Worm (Caenorhabditis elegans) whole organism, mixed stage, embryonic: ENCODE data around the gene selt-1.1.

Experiments used
- M03D4.4 ChIP-seq: sonication (generic microtip); optimal IDR thresholded peaks from 2 replicates; lab custom pipeline; 2017; ENCODE audit warnings: mild to moderate bottlenecking, missing genetic modification characterization, missing compliant biosample characterization
- bed-3 ChIP-seq: fragments of 200-800 bp; sonication (Bioruptor generic); optimal IDR thresholded peaks from 3 replicates; lab custom pipeline; 2018; ENCODE audit warnings: mild to moderate bottlenecking, missing genetic modification characterization, moderate library complexity, missing compliant biosample characterization
- blmp-1 ChIP-seq: fragments of 150-350 bp; optimal IDR thresholded peaks from 2 replicates; lab custom pipeline; 2014; ENCODE audit warnings: missing biosample characterization, missing genetic modification characterization
- ceh-39 ChIP-seq: fragments of 150-350 bp; optimal IDR thresholded peaks from 2 replicates; lab custom pipeline; 2014; ENCODE audit warnings: missing biosample characterization, missing genetic modification characterization
- ceh-43 ChIP-seq: fragments of 200-800 bp; sonication (Bioruptor generic); optimal IDR thresholded peaks from 2 replicates; lab custom pipeline; 2018; ENCODE audit warnings: mild to moderate bottlenecking, missing genetic modification characterization, moderate library complexity, missing compliant biosample characterization
- ceh-83 ChIP-seq: fragments of 200-800 bp; sonication (Bioruptor generic); optimal IDR thresholded peaks from 2 replicates; lab custom pipeline; 2018; ENCODE audit warnings: mild to moderate bottlenecking, missing genetic modification characterization, missing compliant biosample characterization
- ces-1 ChIP-seq: fragments of 150-350 bp; optimal IDR thresholded peaks from 2 replicates; lab custom pipeline; 2014; ENCODE audit warnings: missing biosample characterization, missing genetic modification reagents, missing genetic modification characterization
- cnd-1 ChIP-seq: fragments of 200-800 bp; sonication (Bioruptor generic); optimal IDR thresholded peaks from 2 replicates; lab custom pipeline; 2018; ENCODE audit warnings: mild to moderate bottlenecking, missing genetic modification characterization, missing compliant biosample characterization
- drap-1 ChIP-seq: fragments of 200-800 bp; sonication (Bioruptor generic); optimal IDR thresholded peaks from 3 replicates; lab custom pipeline; 2018; ENCODE audit warnings: mild to moderate bottlenecking, missing genetic modification characterization, missing compliant biosample characterization
- elt-1 ChIP-seq: sonication (generic microtip); optimal IDR thresholded peaks from 2 replicates; lab custom pipeline; 2017; ENCODE audit warnings: missing genetic modification characterization, mild to moderate bottlenecking, missing compliant biosample characterization, antibody characterized with exemption, moderate library complexity, borderline replicate concordance; ENCODE audit not compliant: insufficient read depth
- elt-3 ChIP-seq: fragments of 150-350 bp; optimal IDR thresholded peaks from 2 replicates; lab custom pipeline; 2014; ENCODE audit warnings: missing biosample characterization, missing genetic modification characterization
- flh-1 ChIP-seq: fragments of 200-800 bp; sonication (Bioruptor generic); optimal IDR thresholded peaks from 2 replicates; lab custom pipeline; 2018; ENCODE audit warnings: mild to moderate bottlenecking, missing genetic modification characterization, moderate library complexity, missing compliant biosample characterization
- ham-2 ChIP-seq: fragments of 200-800 bp; sonication (Bioruptor generic); optimal IDR thresholded peaks from 2 replicates; lab custom pipeline; 2018; ENCODE audit warnings: mild to moderate bottlenecking, missing genetic modification characterization, missing compliant biosample characterization
- hlh-1 ChIP-seq: fragments of 150-350 bp; optimal IDR thresholded peaks from 2 replicates; lab custom pipeline; 2014; ENCODE audit warnings: missing biosample characterization, missing genetic modification reagents, missing genetic modification characterization
- lin-13 ChIP-seq: fragments of 150-350 bp; optimal IDR thresholded peaks from 2 replicates; lab custom pipeline; 2014; ENCODE audit warnings: missing biosample characterization, missing genetic modification characterization
- lin-32 ChIP-seq: fragments of 200-800 bp; sonication (Bioruptor generic); optimal IDR thresholded peaks from 2 replicates; lab custom pipeline; 2018; ENCODE audit warnings: mild to moderate bottlenecking, missing genetic modification characterization, missing compliant biosample characterization
- lsy-2 ChIP-seq: fragments of 150-350 bp; optimal IDR thresholded peaks from 2 replicates; lab custom pipeline; 2014; ENCODE audit warnings: missing biosample characterization, missing genetic modification characterization
- mab-5 ChIP-seq: fragments of 150-350 bp; optimal IDR thresholded peaks from 2 replicates; lab custom pipeline; 2014; ENCODE audit warnings: missing biosample characterization, missing genetic modification characterization
- mep-1 ChIP-seq: fragments of 150-350 bp; optimal IDR thresholded peaks from 2 replicates; lab custom pipeline; 2017; ENCODE audit warnings: missing biosample characterization, missing genetic modification reagents, missing genetic modification characterization, inconsistent platforms
- mls-2 ChIP-seq: sonication (generic microtip); optimal IDR thresholded peaks from 2 replicates; lab custom pipeline; 2016; ENCODE audit warnings: mild to moderate bottlenecking, missing genetic modification characterization, moderate library complexity, missing compliant biosample characterization
- nhr-12 ChIP-seq: fragments of 150-350 bp; optimal IDR thresholded peaks from 2 replicates; lab custom pipeline; 2014; ENCODE audit warnings: missing biosample characterization, missing genetic modification characterization
- nhr-2 ChIP-seq: fragments of 150-350 bp; optimal IDR thresholded peaks from 2 replicates; lab custom pipeline; 2014; ENCODE audit warnings: missing biosample characterization, missing genetic modification characterization
- nhr-237 ChIP-seq: fragments of 150-350 bp; optimal IDR thresholded peaks from 2 replicates; lab custom pipeline; 2014; ENCODE audit warnings: missing biosample characterization, missing genetic modification characterization
- nhr-28 ChIP-seq: fragments of 150-350 bp; optimal IDR thresholded peaks from 2 replicates; lab custom pipeline; 2014; ENCODE audit warnings: missing biosample characterization, missing genetic modification characterization
- nhr-76 ChIP-seq: sonication (generic microtip); optimal IDR thresholded peaks from 2 replicates; lab custom pipeline; 2017; ENCODE audit warnings: missing biosample characterization, missing genetic modification characterization
- pha-4 ChIP-seq: fragments of 150-350 bp; optimal IDR thresholded peaks from 2 replicates; lab custom pipeline; 2018; ENCODE audit warnings: missing biosample characterization, missing genetic modification reagents, missing genetic modification characterization
- snpc-4 ChIP-seq: fragments of 150-350 bp; optimal IDR thresholded peaks from 2 replicates; lab custom pipeline; 2014; ENCODE audit warnings: missing biosample characterization, missing genetic modification characterization
- sptf-1 ChIP-seq: sonication (generic microtip); optimal IDR thresholded peaks from 2 replicates; lab custom pipeline; 2017; ENCODE audit warnings: mild to moderate bottlenecking, missing genetic modification characterization, moderate library complexity, missing compliant biosample characterization
- tbx-8 ChIP-seq: fragments of 200-800 bp; sonication (Bioruptor generic); optimal IDR thresholded peaks from 2 replicates; lab custom pipeline; 2018; ENCODE audit warnings: mild to moderate bottlenecking, missing genetic modification characterization, moderate library complexity, missing compliant biosample characterization
- unc-120 ChIP-seq: sonication (generic microtip); optimal IDR thresholded peaks from 2 replicates; lab custom pipeline; 2017; ENCODE audit warnings: missing genetic modification characterization, missing compliant biosample characterization; ENCODE audit not compliant: poor library complexity, severe bottlenecking
- unc-39 ChIP-seq: fragments of 150-350 bp; optimal IDR thresholded peaks from 2 replicates; lab custom pipeline; 2014; ENCODE audit warnings: missing biosample characterization, missing genetic modification characterization
- unc-62 ChIP-seq: fragments of 150-350 bp; optimal IDR thresholded peaks from 2 replicates; lab custom pipeline; 2014; ENCODE audit warnings: missing biosample characterization, missing genetic modification reagents, missing genetic modification characterization
- ztf-11 ChIP-seq: fragments of 150-350 bp; optimal IDR thresholded peaks from 2 replicates; lab custom pipeline; 2014; ENCODE audit warnings: missing biosample characterization, missing genetic modification characterization

Gene selt-1.1

DNA sequence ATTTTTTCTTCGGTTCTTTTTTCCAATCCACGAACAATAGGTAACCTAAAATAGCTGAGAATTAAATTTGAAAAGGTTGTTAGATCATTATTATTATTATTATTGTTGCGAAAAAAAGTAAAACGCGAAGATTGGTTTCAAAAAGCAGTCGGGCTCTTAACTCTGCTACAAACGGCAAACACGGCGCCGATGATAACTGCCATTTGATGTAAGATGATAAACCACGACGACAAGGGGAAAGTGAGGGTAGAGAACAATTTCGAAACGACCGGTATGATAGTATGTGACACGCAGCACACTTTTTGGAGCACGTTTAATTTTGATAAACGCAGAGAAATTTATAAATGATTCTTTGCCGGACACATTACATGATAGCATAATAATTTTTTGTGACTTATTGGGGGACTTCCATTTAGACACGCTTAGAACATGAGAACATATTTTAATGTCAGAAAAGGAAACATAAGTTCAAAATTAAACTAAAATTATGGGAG is 27.2 kb downstream of the selt-1.1 start, which contains the start of gene hpo-34:
hpo-34 (minus strand) TSS at position 51 of the 494 bp plus-strand sequence.
- TF ChIP-seq elt-3 (tag; lab: Kevin White, UChicago) (no peak), lin-32 (no peak), lsy-2 (tag; lab: Kevin White, UChicago) (no peak), nhr-76 (tag; lab: Kevin White, UChicago) (no peak), pha-4 (tag; lab: Kevin White, UChicago) (no peak), ceh-43 (GFP tag; lab: Kevin White, UChicago) (no peak), unc-120 (tag; lab: Kevin White, UChicago) (no peak), cnd-1 (tag; lab: Kevin White, UChicago) (no peak), lin-13 (no peak), unc-62 (GFP tag; lab: Kevin White, UChicago) (no peak), ham-2 (GFP tag; lab: Kevin White, UChicago) (no peak), M03D4.4 (tag; lab: Kevin White, UChicago) (no peak), nhr-12 (tag; lab: Kevin White, UChicago) (no peak), ztf-11 (tag; lab: Kevin White, UChicago) (no peak), sptf-1 (no peak), bed-3 (GFP tag; lab: Kevin White, UChicago) (no peak), blmp-1 (no peak)

DNA sequence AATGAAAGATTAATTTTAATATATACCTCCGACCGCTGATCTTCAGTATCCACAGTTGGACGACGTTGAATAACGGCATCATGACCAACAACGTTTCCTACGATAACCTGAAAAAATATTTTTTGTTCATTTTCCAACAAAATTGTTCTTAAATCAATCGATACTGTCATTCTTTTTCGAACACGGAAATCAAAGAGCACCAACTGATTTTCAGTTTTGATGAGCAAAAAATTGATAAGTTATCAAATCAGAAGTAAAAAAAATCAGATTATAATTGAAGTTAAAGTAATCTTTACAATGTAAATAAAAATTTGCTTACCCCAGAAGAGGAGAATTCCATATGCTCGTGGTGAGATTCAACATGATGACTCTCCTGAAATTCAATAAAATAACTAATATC is 27.9 kb downstream of the selt-1.1 start:
- TF ChIP-seq blmp-1 (no peak), ceh-83 (GFP tag; lab: Kevin White, UChicago) (no peak)
- TF ChIP-seq, all 35 proteins: peak for 0

DNA sequence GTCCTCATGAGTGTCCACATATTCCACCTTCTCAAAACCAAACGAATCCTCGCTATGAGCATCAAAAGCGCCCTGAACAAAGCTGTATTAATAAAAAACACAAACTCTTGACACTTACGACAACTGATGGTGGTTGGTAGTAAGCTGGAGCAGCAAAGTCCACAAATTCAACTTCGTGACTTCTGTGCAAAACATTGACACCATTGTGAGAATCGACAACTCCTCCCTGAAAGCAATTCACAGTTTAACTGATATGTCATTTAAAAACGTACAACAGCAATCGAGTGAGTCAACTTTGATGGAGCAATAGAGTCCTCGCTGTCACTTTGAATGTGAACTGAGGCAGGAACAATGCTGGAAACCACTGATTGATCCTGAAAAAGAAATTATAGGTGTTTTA is 28.9 kb downstream of the selt-1.1 start:
- TF ChIP-seq mep-1 (tag; lab: Kevin White, UChicago) (no peak), ceh-83 (GFP tag; lab: Kevin White, UChicago) (no peak), sptf-1 (no peak), elt-3 (tag; lab: Kevin White, UChicago) (no peak), tbx-8 (GFP tag; lab: Kevin White, UChicago) (no peak), mab-5 (tag; lab: Kevin White, UChicago) (no peak), nhr-12 (tag; lab: Kevin White, UChicago) (no peak), unc-62 (GFP tag; lab: Kevin White, UChicago) (no peak), nhr-28 (tag; lab: Kevin White, UChicago) (no peak)

DNA sequence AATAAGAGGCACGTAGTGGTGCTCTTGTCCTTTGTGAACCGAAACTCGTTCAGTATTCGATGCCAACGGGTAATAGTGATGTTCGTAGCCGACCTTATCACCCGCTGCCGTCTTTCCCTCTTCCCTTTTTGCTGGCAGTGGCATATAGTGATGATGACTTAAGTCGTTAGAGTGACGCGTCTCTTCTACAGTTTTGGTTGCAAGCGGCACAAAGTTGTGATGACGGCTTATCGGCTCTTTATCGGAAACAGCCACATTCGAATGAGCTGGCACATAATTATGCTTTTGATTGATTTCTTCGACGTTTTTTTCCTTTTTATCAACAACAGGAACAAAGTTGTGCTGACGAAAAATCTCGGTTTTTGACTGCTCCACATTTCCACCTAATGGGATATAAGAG is 30.9 kb downstream of the selt-1.1 start:
- TF ChIP-seq mep-1 (tag; lab: Kevin White, UChicago) (no peak), snpc-4 (tag; lab: Kevin White, UChicago) (no peak), nhr-76 (tag; lab: Kevin White, UChicago) (no peak), hlh-1 (tag; lab: Kevin White, UChicago) (no peak), lin-13 (no peak), elt-1 (tag; lab: Kevin White, UChicago) (no peak), drap-1 (GFP tag; lab: Kevin White, UChicago) (no peak), ztf-11 (tag; lab: Kevin White, UChicago) (no peak), unc-39 (no peak), ces-1 (GFP tag; lab: Kevin White, UChicago) (no peak), nhr-28 (tag; lab: Kevin White, UChicago) (no peak), mls-2 (tag; lab: Kevin White, UChicago) (no peak), unc-120 (tag; lab: Kevin White, UChicago) (no peak), M03D4.4 (tag; lab: Kevin White, UChicago) (no peak), tbx-8 (GFP tag; lab: Kevin White, UChicago) (no peak), nhr-2 (tag; lab: Kevin White, UChicago) (no peak), flh-1 (no peak), bed-3 (GFP tag; lab: Kevin White, UChicago) (no peak)

DNA sequence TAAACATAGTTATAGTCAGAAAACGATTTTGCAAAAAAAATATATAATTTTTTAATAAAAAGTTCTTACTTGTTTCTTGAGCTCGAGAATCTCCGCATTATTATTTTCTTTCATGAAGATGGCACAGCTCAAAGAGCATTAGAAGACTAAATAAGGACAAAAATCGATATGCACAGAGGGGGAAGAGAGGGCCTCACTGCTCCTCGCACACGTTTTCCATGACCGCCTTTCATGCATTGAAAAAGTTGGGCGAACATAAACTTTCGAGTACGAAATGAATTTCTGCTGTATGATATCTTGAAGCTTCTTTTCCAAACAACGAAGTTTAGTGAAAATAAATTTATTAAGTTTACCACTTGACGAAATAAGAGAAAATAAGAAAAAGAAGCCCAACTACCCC is 35.1 kb downstream of the selt-1.1 start, which contains the start of gene ccdc-149:
ccdc-149 (minus strand) TSS at position 221 of the 400 bp plus-strand sequence.
- TF ChIP-seq lsy-2 (tag; lab: Kevin White, UChicago) = no peak
- no peak for TF ChIP-seq bed-3 (GFP tag; lab: Kevin White, UChicago)
- TF ChIP-seq nhr-28 (tag; lab: Kevin White, UChicago) = no peak
- TF ChIP-seq elt-3 (tag; lab: Kevin White, UChicago) = no peak
- no peak for TF ChIP-seq hlh-1 (tag; lab: Kevin White, UChicago)
- TF ChIP-seq cnd-1 (tag; lab: Kevin White, UChicago) = no peak
- no peak for TF ChIP-seq elt-1 (tag; lab: Kevin White, UChicago)
- TF ChIP-seq blmp-1 = no peak
- TF ChIP-seq nhr-237 (tag; lab: Kevin White, UChicago) = no peak
- TF ChIP-seq mls-2 (tag; lab: Kevin White, UChicago) = no peak
- TF ChIP-seq ces-1 (GFP tag; lab: Kevin White, UChicago) = no peak
- TF ChIP-seq lin-13 = no peak
- no peak for TF ChIP-seq lin-32
- no peak for TF ChIP-seq nhr-76 (tag; lab: Kevin White, UChicago)
- TF ChIP-seq pha-4 (tag; lab: Kevin White, UChicago) = no peak
- TF ChIP-seq unc-62 (GFP tag; lab: Kevin White, UChicago) = no peak
- no peak for TF ChIP-seq ztf-11 (tag; lab: Kevin White, UChicago)
- no peak for TF ChIP-seq ceh-43 (GFP tag; lab: Kevin White, UChicago)
- TF ChIP-seq ceh-39 (tag; lab: Kevin White, UChicago) = no peak
